Fruit fly (Drosophila melanogaster): ENCODE measurements around the gene Npc2c.

Gene Npc2c

DNA sequence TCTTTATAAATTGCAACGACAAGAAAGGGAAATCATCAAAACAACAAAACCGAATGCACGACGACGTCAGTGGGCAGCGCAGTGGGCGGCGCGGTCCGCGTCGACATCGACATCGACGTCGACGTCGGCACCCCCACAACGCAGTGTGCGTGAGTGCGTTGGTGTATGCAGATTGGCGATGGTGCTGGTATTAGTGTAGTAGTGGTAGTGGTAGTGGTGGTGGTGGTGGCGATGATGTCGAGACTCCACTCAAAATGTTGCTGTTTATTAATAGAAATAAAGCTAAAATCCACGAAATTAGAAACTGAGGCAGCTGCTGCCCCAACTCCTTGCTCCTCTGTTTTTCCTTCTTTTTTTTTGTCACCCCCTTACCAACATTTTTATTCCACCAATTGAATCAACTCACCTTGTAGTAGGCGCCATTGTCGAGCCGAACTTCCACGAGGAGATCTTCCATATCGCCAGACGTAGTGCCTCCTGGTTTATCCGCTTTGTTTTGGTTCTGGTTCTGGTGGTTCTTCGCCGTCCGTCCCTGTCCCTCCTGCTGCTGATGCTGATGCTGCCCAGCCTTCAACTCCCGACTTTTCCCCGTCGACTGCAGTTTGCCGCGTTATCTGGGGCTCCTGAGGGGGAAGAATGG, 48.4 kb downstream of the Npc2c start (continued):
- TF ChIP-seq PHDP (tag; optimal IDR thresholded peaks at IDR 0.05) (no peak), dmrt11E (tag; optimal IDR thresholded peaks at IDR 0.05) (no peak), Myb (GFP tag; optimal IDR thresholded peaks at IDR 0.05) (no peak), Fer1 (GFP tag; optimal IDR thresholded peaks at IDR 0.05) (no peak), shn (GFP tag; optimal IDR thresholded peaks at IDR 0.05) (no peak), Antp (GFP tag; optimal IDR thresholded peaks at IDR 0.05) (no peak), vvl (GFP tag; IDR thresholded peaks at IDR 0.05) (0 out of 2 replicates have a peak, but pooled peaks have one; percentile 15), CG12071 (GFP tag; optimal IDR thresholded peaks at IDR 0.05) (no peak), E2f2 (GFP tag; IDR thresholded peaks at IDR 0.05) (no peak), CG13624 (GFP tag; optimal IDR thresholded peaks at IDR 0.05) (no peak), CG33557 (GFP tag; optimal IDR thresholded peaks at IDR 0.05) (no peak), CG30403 (GFP tag; optimal IDR thresholded peaks at IDR 0.05) (no peak), CG2889 (GFP tag; IDR thresholded peaks at IDR 0.05) (no peak), CG6689 (GFP tag; IDR thresholded peaks at IDR 0.05) (no peak), CG12391 (tag; optimal IDR thresholded peaks at IDR 0.05) (no peak), CG1024 (GFP tag; IDR thresholded peaks at IDR 0.05) (no peak), trh (GFP tag; optimal IDR thresholded peaks at IDR 0.05) (no peak), CG31365 (tag; optimal IDR thresholded peaks at IDR 0.05) (no peak), Gug (GFP tag; IDR thresholded peaks at IDR 0.05) (no peak), Six4 (GFP tag; optimal IDR thresholded peaks at IDR 0.05) (no peak), tin (GFP tag; optimal IDR thresholded peaks at IDR 0.05) (no peak), CG10654 (GFP tag; optimal IDR thresholded peaks at IDR 0.05) (no peak), sisA (GFP tag; IDR thresholded peaks at IDR 0.05) (no peak), CG10565 (GFP tag; optimal IDR thresholded peaks at IDR 0.05) (no peak), CG13894 (tag; optimal IDR thresholded peaks at IDR 0.05) (no peak), CG6765 (GFP tag; optimal IDR thresholded peaks at IDR 0.05) (no peak), gsb (GFP tag; IDR thresholded peaks at IDR 0.05) (no peak), Hr78 (GFP tag; optimal IDR thresholded peaks at IDR 0.05) (no peak), Chrac-16 (GFP tag; optimal IDR thresholded peaks at IDR 0.05) (no peak), dmrt99B (tag; optimal IDR thresholded peaks at IDR 0.05) (no peak), z (GFP tag; IDR thresholded peaks at IDR 0.05) (peak; percentile 82), gro (GFP tag; optimal IDR thresholded peaks at IDR 0.05) (no peak), CG13424 (tag; optimal IDR thresholded peaks at IDR 0.05) (no peak), B-H2 (GFP tag; optimal IDR thresholded peaks at IDR 0.05) (no peak), kah (GFP tag; optimal IDR thresholded peaks at IDR 0.05) (no peak), CG1602 (GFP tag; optimal IDR thresholded peaks at IDR 0.05) (no peak), CG7963 (GFP tag; IDR thresholded peaks at IDR 0.05; ENCODE audit: partially characterized antibody) (0 out of 3 replicates have a peak, but pooled peaks have one; percentile 11), wek (GFP tag; optimal IDR thresholded peaks at IDR 0.05) (no peak), chinmo (GFP tag; IDR thresholded peaks at IDR 0.05; ENCODE audit: partially characterized antibody) (peak; percentile 29; the same call in 1 of the 4 replicates), CG3726 (GFP tag; IDR thresholded peaks at IDR 0.05) (no peak), CG8281 (tag; optimal IDR thresholded peaks at IDR 0.05) (no peak), btn (GFP tag; optimal IDR thresholded peaks at IDR 0.05) (no peak), CG1647 (GFP tag; optimal IDR thresholded peaks at IDR 0.05) (no peak), Dref (GFP tag; IDR thresholded peaks at IDR 0.05) (no peak), gem (tag; optimal IDR thresholded peaks at IDR 0.05) (no peak), pb (GFP tag; optimal IDR thresholded peaks at IDR 0.05) (no peak), Gsc (GFP tag; IDR thresholded peaks at IDR 0.05) (no peak), CG14050 (GFP tag; IDR thresholded peaks at IDR 0.05) (no peak), zf30C (GFP tag; optimal IDR thresholded peaks at IDR 0.05) (no peak), CG4854 (GFP tag; optimal IDR thresholded peaks at IDR 0.05) (no peak), CG16779 (GFP tag; IDR thresholded peaks at IDR 0.05) (no peak)

All from whole organism, embryonic.